Fruit fly (Drosophila melanogaster): ENCODE measurements around the gene aust.

aust gene

DNA sequence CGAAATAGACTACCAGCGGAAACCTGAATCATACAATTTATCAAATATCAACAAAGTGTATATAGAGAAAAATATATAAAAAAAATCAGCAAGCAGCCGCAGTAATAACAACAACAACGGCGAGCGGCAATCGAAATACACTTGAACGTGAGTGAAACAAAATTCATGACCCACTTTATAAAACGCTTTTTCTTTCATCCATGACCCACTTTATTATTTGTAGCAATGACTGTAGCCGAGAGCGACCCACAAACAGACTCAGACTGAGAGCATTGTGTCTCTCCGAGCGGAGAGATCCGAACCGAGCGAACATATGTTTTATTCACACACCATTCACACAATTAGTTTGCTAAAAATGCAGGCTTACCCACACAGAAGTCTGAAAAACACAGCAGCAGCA lies 21.1 kb downstream of the aust start:
- TF ChIP-seq tai (GFP tag; optimal IDR thresholded peaks at IDR 0.05) (peak; percentile 11), Abd-B (GFP tag; optimal IDR thresholded peaks at IDR 0.05) (no peak)

DNA sequence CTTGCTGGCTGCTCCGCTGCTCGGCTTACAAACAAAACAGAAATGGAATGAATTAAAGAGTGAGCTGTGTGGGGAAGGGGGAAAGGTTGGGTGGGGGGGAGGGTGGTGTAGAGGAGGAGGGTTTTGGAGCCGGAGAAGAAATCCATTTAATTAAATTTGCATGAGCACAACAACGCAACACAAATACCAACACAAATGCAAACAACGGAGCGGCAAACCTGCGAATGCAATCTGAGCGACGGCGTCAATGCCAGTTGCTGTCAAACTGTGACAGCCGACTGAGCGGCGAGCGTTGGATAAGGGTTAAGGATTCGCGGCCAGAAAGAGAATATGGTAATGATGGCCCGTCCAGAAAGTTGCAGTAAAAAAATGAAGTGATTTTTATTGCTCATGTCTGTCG lies 25.5 kb downstream of the aust start:
- peak; percentile 38 for TF ChIP-seq Dfd (GFP tag; optimal IDR thresholded peaks at IDR 0.05)
- TF ChIP-seq Hr78 (GFP tag; optimal IDR thresholded peaks at IDR 0.05): no peak

DNA sequence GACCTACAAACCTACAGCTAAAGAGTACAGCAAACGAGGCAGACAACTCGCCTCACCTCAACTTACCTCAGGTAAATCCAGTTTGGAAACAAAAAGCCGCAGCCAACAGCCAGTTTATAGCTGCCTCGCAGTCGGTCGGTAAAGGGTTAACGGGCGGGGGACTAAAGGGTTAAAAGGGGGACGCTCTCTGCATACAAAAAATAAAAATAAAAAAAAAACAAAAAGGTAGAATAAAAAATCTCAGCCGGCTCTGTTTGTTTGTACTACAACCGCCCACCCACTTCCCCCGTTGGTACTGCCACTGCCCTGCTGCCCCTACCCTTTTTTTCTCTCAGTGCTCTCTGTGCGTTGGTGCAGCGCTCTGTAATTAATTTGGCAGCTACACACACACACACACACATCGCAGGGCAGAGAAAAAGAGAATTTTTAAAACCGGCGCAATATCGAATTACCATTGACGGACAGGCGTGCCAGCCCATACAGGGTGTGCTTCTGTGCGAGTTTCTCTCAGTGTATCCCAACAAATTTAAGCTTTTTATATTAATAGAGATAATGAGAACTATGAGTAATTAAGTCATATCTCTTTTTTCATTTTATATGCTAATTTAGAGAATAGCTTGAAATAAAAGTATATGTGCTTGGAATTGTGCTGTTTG lies 26.4 kb downstream of the aust start:
- TF ChIP-seq lola (GFP tag; optimal IDR thresholded peaks at IDR 0.05): no peak
- TF ChIP-seq CG9705 (GFP tag; optimal IDR thresholded peaks at IDR 0.05): no peak
- TF ChIP-seq Hnf4 (GFP tag; optimal IDR thresholded peaks at IDR 0.05): peak; percentile 44
- peak; percentile 87 for TF ChIP-seq tai (GFP tag; optimal IDR thresholded peaks at IDR 0.05)
- no peak for TF ChIP-seq brk (GFP tag; optimal IDR thresholded peaks at IDR 0.05)
- no peak for TF ChIP-seq Myc (optimal IDR thresholded peaks at IDR 0.05)
- no peak for TF ChIP-seq sv (GFP tag; optimal IDR thresholded peaks at IDR 0.05)
- TF ChIP-seq Dfd (GFP tag; optimal IDR thresholded peaks at IDR 0.05): no peak
- TF ChIP-seq CG32264 (GFP tag; optimal IDR thresholded peaks at IDR 0.05): no peak
- peak; percentile 53 for TF ChIP-seq br (GFP tag; optimal IDR thresholded peaks at IDR 0.05)
- TF ChIP-seq Mio (GFP tag; optimal IDR thresholded peaks at IDR 0.05): no peak
- TF ChIP-seq ey (GFP tag; optimal IDR thresholded peaks at IDR 0.05): peak; percentile 77
- TF ChIP-seq pan (optimal IDR thresholded peaks at IDR 0.05): no peak
- peak; percentile 42 for TF ChIP-seq woc (GFP tag; optimal IDR thresholded peaks at IDR 0.05)
- TF ChIP-seq GATAd (GFP tag; optimal IDR thresholded peaks at IDR 0.05): no peak
- no peak for TF ChIP-seq N (GFP tag; optimal IDR thresholded peaks at IDR 0.05)
- TF ChIP-seq Vsx2 (GFP tag; optimal IDR thresholded peaks at IDR 0.05; ENCODE audit: partially characterized antibody): no peak
- peak; percentile 68 for TF ChIP-seq Sp1 (GFP tag; optimal IDR thresholded peaks at IDR 0.05)
- no peak for TF ChIP-seq usp (GFP tag; optimal IDR thresholded peaks at IDR 0.05)
- TF ChIP-seq sage (GFP tag; optimal IDR thresholded peaks at IDR 0.05): no peak
- TF ChIP-seq dsf (GFP tag; optimal IDR thresholded peaks at IDR 0.05; ENCODE audit: borderline replicate concordance): no peak
- TF ChIP-seq Hr78 (GFP tag; optimal IDR thresholded peaks at IDR 0.05): no peak
- TF ChIP-seq foxo (GFP tag; optimal IDR thresholded peaks at IDR 0.05): peak in 1 of 2 experiments; percentile 91
- TF ChIP-seq Jra (GFP tag; optimal IDR thresholded peaks at IDR 0.05): no peak
- peak; percentile 79 for TF ChIP-seq h (GFP tag; optimal IDR thresholded peaks at IDR 0.05)
- peak; percentile 85 for TF ChIP-seq fru (GFP tag; optimal IDR thresholded peaks at IDR 0.05)
- TF ChIP-seq dl (GFP tag; optimal IDR thresholded peaks at IDR 0.05; ENCODE audit: insufficient read depth in 1 of 2, partially characterized antibody in 2 of 2): no peak
- peak; percentile 81 for TF ChIP-seq psq (GFP tag; optimal IDR thresholded peaks at IDR 0.05)
- peak; percentile 63 for TF ChIP-seq HLH106 (tag; optimal IDR thresholded peaks at IDR 0.05)
- TF ChIP-seq rgr (GFP tag; optimal IDR thresholded peaks at IDR 0.05): peak; percentile 77
- peak; percentile 79 for TF ChIP-seq OdsH (GFP tag; optimal IDR thresholded peaks at IDR 0.05)
- no peak for TF ChIP-seq Rel (GFP tag; optimal IDR thresholded peaks at IDR 0.05)
- TF ChIP-seq Rel (tag; optimal IDR thresholded peaks at IDR 0.05): no peak
- TF ChIP-seq Abd-B (GFP tag; optimal IDR thresholded peaks at IDR 0.05): no peak
- peak; percentile 8 for TF ChIP-seq Dif (GFP tag; optimal IDR thresholded peaks at IDR 0.05; ENCODE audit: partially characterized antibody)
- TF ChIP-seq dmrt93B (GFP tag; optimal IDR thresholded peaks at IDR 0.05): peak; percentile 58
- TF ChIP-seq CrebA (GFP tag; optimal IDR thresholded peaks at IDR 0.05; ENCODE audit: borderline replicate concordance): peak; percentile 57
- TF ChIP-seq jim (GFP tag; optimal IDR thresholded peaks at IDR 0.05): peak; percentile 52
- TF ChIP-seq Hr83 (GFP tag; optimal IDR thresholded peaks at IDR 0.05; ENCODE audit: poor library complexity, severe bottlenecking): peak; percentile 14
